Fruit fly (Drosophila melanogaster) Kc167 (cell line): Measurements from ENCODE around the gene CG15767.

Experiments used
- Sin3A ChIP-seq: fragments of >200 bp; optimal IDR thresholded peaks from 2 replicates; lab custom pipeline; 2018; ENCODE audit warnings: missing external identifiers
- h ChIP-seq: fragments of >200 bp; optimal IDR thresholded peaks from 3 replicates; lab custom pipeline; 2018; ENCODE audit warnings: missing external identifiers
- psq ChIP-seq: fragments of >200 bp; optimal IDR thresholded peaks from 2 replicates; lab custom pipeline; 2017; ENCODE audit warnings: missing external identifiers
- ttk ChIP-seq: sonication (Bioruptor generic); optimal IDR thresholded peaks from 2 replicates; lab custom pipeline; 2017; ENCODE audit warnings: missing external identifiers

dm6 chrX:5745840-5746815 is 43.2 kb upstream of the CG15767 start:
- TF ChIP-seq h (lab: Kevin White, UChicago): no peak
- no peak for TF ChIP-seq Sin3A (lab: Kevin White, UChicago)
- TF ChIP-seq psq: no peak
- no peak for TF ChIP-seq ttk (lab: Kevin White, UChicago)
